Worm (Caenorhabditis elegans): ENCODE measurements around the gene pigb-1.

The pigb-1 gene

ce11 chrII:4955353-4955752 is 37.5 kb downstream of the pigb-1 start, which contains the start of gene pbs-3 (continued):
- TF ChIP-seq jun-1 (tag; optimal IDR thresholded peaks at IDR 0.05): no peak
- no peak for TF ChIP-seq arid-1 (GFP tag; conservative IDR thresholded peaks at IDR 0.05)
- TF ChIP-seq lin-13 (GFP tag; optimal IDR thresholded peaks at IDR 0.05): peak; percentile 58
- TF ChIP-seq hlh-30 (tag; optimal IDR thresholded peaks at IDR 0.05; ENCODE audit: insufficient read depth): no peak
- TF ChIP-seq ceh-28 (tag; optimal IDR thresholded peaks at IDR 0.05): no peak
- no peak for TF ChIP-seq Y75B8A.6 (GFP tag; IDR thresholded peaks at IDR 0.05)
- no peak for TF ChIP-seq dmd-8 (GFP tag; IDR thresholded peaks at IDR 0.05)
- TF ChIP-seq nhr-111 (GFP tag; optimal IDR thresholded peaks at IDR 0.05): no peak
- no peak for TF ChIP-seq dmd-9 (GFP tag; IDR thresholded peaks at IDR 0.05)
- TF ChIP-seq nhr-76 (tag; optimal IDR thresholded peaks at IDR 0.05): no peak
- no peak for TF ChIP-seq fos-1 (tag; optimal IDR thresholded peaks at IDR 0.05)
- TF ChIP-seq D1046.2 (GFP tag; IDR thresholded peaks at IDR 0.05): no peak
- TF ChIP-seq lim-7 (GFP tag; IDR thresholded peaks at IDR 0.05): no peak
- TF ChIP-seq saeg-2 (GFP tag; IDR thresholded peaks at IDR 0.05): no peak
- no peak for TF ChIP-seq nhr-237 (tag; optimal IDR thresholded peaks at IDR 0.05)
- no peak for TF ChIP-seq ceh-44 (GFP tag; IDR thresholded peaks at IDR 0.05)
- peak; percentile 73 for TF ChIP-seq nhr-77 (tag; optimal IDR thresholded peaks at IDR 0.05)
- TF ChIP-seq zip-2 (tag; optimal IDR thresholded peaks at IDR 0.05): no peak
- TF ChIP-seq lir-3 (tag; optimal IDR thresholded peaks at IDR 0.05): no peak
- TF ChIP-seq T26A8.4 (GFP tag; IDR thresholded peaks at IDR 0.05): no peak
- TF ChIP-seq ztf-11 (tag; optimal IDR thresholded peaks at IDR 0.05): no peak
- TF ChIP-seq ZK337.2 (GFP tag; IDR thresholded peaks at IDR 0.05): no peak
- TF ChIP-seq pha-4 (GFP tag; IDR thresholded peaks at IDR 0.05): no peak
- TF ChIP-seq pha-4 (tag; optimal IDR thresholded peaks at IDR 0.05): no peak
- no peak for TF ChIP-seq nhr-102 (tag; optimal IDR thresholded peaks at IDR 0.05)
- TF ChIP-seq lin-15B (tag; optimal IDR thresholded peaks at IDR 0.05): no peak
- peak; percentile 66 for TF ChIP-seq dve-1 (tag; optimal IDR thresholded peaks at IDR 0.05; ENCODE audit: insufficient read depth)
- no peak for TF ChIP-seq cey-2 (tag; optimal IDR thresholded peaks at IDR 0.05; ENCODE audit: borderline replicate concordance, insufficient read depth)
- TF ChIP-seq ces-1 (GFP tag; optimal IDR thresholded peaks at IDR 0.05): no peak
- TF ChIP-seq gei-8 (GFP tag; optimal IDR thresholded peaks at IDR 0.05): no peak
- TF ChIP-seq Y105C5A.15 (GFP tag; IDR thresholded peaks at IDR 0.05): no peak
- no peak for TF ChIP-seq mdt-29 (GFP tag; IDR thresholded peaks at IDR 0.05)
- TF ChIP-seq daf-8 (GFP tag; IDR thresholded peaks at IDR 0.05): no peak
- no peak for TF ChIP-seq pqm-1 (tag; optimal IDR thresholded peaks at IDR 0.05)
- TF ChIP-seq hlh-11 (tag; optimal IDR thresholded peaks at IDR 0.05): peak; percentile 35
- TF ChIP-seq ZK546.5 (tag; optimal IDR thresholded peaks at IDR 0.05): no peak
- TF ChIP-seq F37D6.2 (tag; optimal IDR thresholded peaks at IDR 0.05): no peak
- 0 out of 4 replicates have a peak, but pooled peaks of 1 of the 2 experiments have one; percentile 46 for TF ChIP-seq madf-5 (GFP tag; IDR thresholded peaks at IDR 0.05)
- no peak for TF ChIP-seq ceh-20 (GFP tag; IDR thresholded peaks at IDR 0.05)
- TF ChIP-seq snpc-1.2 (GFP tag; IDR thresholded peaks at IDR 0.05): no peak
- no peak for TF ChIP-seq php-3 (GFP tag; IDR thresholded peaks at IDR 0.05)
- no peak for TF ChIP-seq zfp-2 (tag; optimal IDR thresholded peaks at IDR 0.05)
- TF ChIP-seq zfp-3 (GFP tag; conservative IDR thresholded peaks at IDR 0.05): no peak
- no peak for TF ChIP-seq snpc-4 (tag; optimal IDR thresholded peaks at IDR 0.05)
- TF ChIP-seq nhr-25 (tag; optimal IDR thresholded peaks at IDR 0.05; ENCODE audit: borderline replicate concordance, insufficient read depth): no peak
- no peak for TF ChIP-seq mxl-2 (GFP tag; conservative IDR thresholded peaks at IDR 0.05)
- TF ChIP-seq rbr-2 (tag; optimal IDR thresholded peaks at IDR 0.05): peak; percentile 2
- no peak for TF ChIP-seq nhr-48 (tag; optimal IDR thresholded peaks at IDR 0.05)
- TF ChIP-seq daf-19 (GFP tag; conservative IDR thresholded peaks at IDR 0.05): no peak
- TF ChIP-seq Y48G9A.11 (GFP tag; IDR thresholded peaks at IDR 0.05): 0 out of 2 replicates have a peak, but pooled peaks have one; percentile 19
- TF ChIP-seq unc-130 (GFP tag; optimal IDR thresholded peaks at IDR 0.05): peak; percentile 83
- no peak for TF ChIP-seq unc-39 (tag; optimal IDR thresholded peaks at IDR 0.05)
